Fruit fly (Drosophila melanogaster): ENCODE results near the gene CG18281.

DNA sequence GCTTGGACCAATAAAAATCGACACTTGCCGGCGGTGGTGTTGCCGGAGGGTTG lies 26.3 kb downstream of the CG18281 start, which contains the start of gene Pss:
- no peak for TF ChIP-seq CG5204 (GFP tag; optimal IDR thresholded peaks at IDR 0.05)
- TF ChIP-seq CG7101 (tag; optimal IDR thresholded peaks at IDR 0.05), result no peak
- TF ChIP-seq CG33017 (tag; optimal IDR thresholded peaks at IDR 0.05), result no peak
- no peak for TF ChIP-seq Clk (GFP tag; optimal IDR thresholded peaks at IDR 0.05)
- no peak for TF ChIP-seq kay (GFP tag; ENCODE audit: borderline replicate concordance)
